Fruit fly (Drosophila melanogaster): ENCODE data around the gene QC.

The QC gene

DNA sequence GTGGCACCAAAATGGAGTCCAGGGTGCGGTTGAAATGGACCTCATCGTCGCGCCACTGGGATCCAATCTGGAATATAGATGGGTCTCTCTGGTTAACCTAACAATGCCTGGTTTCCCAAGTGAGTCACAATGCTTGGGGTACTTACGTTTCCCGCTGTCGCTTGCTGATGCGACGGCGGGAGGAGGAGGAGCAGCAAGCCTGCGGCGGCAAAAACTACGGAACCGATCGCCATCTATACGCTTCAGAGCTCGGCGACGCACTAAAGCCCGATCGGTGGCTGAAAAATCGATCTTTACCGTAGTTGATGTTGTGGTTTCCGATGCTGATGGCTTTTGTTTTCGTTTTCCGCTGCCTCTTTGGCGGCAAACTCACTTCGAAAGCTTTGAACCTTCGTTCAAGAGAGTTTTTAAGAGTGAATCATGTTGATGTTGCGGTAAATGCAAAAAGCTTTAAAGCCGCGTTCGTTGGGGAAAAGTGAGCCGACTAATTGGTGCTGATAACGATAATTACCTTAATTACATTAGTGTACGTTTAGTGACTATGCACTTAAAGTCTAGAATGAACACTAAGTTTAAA lies at the start of gene QC:
QC (minus strand) TSS at position 268 of the 577 bp plus-strand sequence.
- no peak for TF ChIP-seq CG17801 (GFP tag; optimal IDR thresholded peaks at IDR 0.05; ENCODE audit: partially characterized antibody)

DNA sequence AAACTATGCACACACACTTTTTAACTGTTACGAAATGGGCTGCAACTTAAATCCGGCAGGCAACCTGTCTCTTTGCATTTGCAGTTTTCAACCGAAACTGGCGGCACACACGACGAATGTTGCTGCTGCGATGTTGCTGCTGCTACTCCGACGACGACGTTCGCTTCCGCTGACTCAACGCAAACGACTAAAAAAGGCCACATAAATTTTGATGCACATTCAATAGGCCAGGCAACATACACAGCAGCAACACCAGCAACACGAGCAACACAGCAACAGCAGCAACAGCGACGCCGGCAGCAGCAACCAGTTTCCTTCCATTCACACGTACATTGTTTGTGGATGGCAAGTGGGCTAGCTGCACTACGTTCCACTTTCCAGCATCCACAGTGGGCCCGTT lies 48.2 kb upstream of the QC start, which contains the start of gene Egfrap:
Egfrap (minus strand) TSS at position 192 of the 400 bp plus-strand sequence.
- no peak for TF ChIP-seq CG17801 (GFP tag; optimal IDR thresholded peaks at IDR 0.05; ENCODE audit: partially characterized antibody)

DNA sequence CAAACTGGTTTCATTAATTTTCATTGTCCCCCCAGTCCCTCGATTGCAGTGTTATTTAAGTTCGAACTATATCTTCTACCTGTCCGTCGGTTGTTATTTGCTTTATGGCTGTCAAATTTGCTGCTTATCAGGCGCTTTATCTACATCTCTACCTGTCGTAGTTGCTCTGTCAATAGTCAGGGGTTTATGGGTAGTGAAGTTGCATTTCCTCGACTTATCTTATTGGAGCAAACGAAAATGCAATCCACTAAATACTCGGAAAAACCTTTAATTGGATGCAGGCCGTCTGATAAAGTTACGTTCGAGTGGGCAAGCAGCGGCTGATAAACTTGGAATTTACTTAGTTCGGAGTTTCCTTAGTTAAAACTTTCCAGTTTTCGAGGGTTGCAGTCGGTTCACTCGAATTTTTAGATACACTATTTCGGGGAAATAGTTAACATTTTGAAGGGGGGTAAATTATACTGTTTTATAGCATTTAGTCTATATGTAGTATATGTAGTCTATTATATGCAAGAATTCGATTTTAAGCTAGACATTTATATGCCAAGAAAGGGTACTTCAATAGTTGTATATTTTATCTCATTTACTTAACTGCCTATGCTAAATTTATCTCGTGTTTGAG lies 45.0 kb upstream of the QC start:
- no peak for TF ChIP-seq CG17801 (GFP tag; optimal IDR thresholded peaks at IDR 0.05; ENCODE audit: partially characterized antibody)

- no peak for TF ChIP-seq CG17801 (GFP tag; optimal IDR thresholded peaks at IDR 0.05; ENCODE audit: partially characterized antibody)
Measured at dm6 chr3L:5945571-5945970, 43.3 kb upstream of the QC start.

dm6 chr3L:5943348-5943904 lies 41.2 kb upstream of the QC start:
- TF ChIP-seq CG17801 (GFP tag; optimal IDR thresholded peaks at IDR 0.05; ENCODE audit: partially characterized antibody) = no peak

- no peak for TF ChIP-seq CG17801 (GFP tag; optimal IDR thresholded peaks at IDR 0.05; ENCODE audit: partially characterized antibody)
Measured at dm6 chr3L:5941508-5941907, 39.3 kb upstream of the QC start.

- TF ChIP-seq CG17801 (GFP tag; optimal IDR thresholded peaks at IDR 0.05; ENCODE audit: partially characterized antibody) = no peak
Measured at dm6 chr3L:5941086-5941485, 38.8 kb upstream of the QC start.

DNA sequence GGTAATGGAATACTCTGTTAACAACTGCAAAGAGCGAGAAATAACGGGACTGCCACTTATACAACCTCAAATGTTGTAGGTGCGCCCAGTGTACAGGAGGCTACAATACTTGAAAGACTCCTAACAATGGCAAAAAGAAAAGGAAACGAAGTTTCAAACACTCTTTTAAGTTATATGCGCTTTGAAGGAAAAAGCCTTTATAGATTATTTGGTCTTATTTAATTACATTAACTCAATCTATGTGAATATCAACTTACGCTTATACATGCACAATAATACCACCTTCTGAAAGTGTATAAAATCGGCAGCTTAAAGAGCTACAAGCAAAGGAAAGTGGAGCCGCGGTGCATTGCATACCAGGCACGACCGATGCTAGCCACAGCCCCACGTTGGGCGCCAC lies 38.2 kb upstream of the QC start:
- TF ChIP-seq CG17801 (GFP tag; optimal IDR thresholded peaks at IDR 0.05; ENCODE audit: partially characterized antibody) = no peak

DNA sequence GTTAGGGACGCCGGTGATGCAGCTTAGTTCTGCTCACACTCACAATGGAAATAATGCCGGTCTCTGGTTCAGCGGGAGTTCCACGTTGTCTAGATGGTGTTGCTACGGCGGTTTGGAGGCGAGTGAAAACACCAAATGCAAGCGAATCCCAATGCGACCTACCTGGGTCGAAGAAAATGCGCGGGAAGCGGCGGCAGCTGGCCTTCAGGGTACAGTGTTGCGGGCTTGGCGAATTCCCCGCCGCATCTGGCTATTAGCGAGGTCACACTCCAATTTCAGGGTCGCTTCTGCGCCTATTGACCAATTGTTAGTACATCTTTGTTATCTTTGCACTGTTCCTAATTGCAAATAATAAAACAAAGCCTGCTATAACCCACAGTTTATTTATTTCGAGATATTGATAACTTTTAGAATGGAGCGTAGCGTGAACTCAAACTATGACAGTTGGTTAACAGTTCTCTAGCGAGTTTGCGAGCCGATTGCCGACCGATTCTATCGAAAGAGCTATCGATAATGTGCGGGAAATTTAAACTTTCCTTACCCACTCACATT lies 30.2 kb upstream of the QC start, which contains the start of gene Rcc1:
Rcc1 (minus strand) TSS at position 411 of the 552 bp plus-strand sequence.
- TF ChIP-seq CG17801 (GFP tag; optimal IDR thresholded peaks at IDR 0.05; ENCODE audit: partially characterized antibody) = peak; percentile 4

dm6 chr3L:5927536-5927935 lies 25.3 kb upstream of the QC start:
- TF ChIP-seq CG17801 (GFP tag; optimal IDR thresholded peaks at IDR 0.05; ENCODE audit: partially characterized antibody) = no peak

DNA sequence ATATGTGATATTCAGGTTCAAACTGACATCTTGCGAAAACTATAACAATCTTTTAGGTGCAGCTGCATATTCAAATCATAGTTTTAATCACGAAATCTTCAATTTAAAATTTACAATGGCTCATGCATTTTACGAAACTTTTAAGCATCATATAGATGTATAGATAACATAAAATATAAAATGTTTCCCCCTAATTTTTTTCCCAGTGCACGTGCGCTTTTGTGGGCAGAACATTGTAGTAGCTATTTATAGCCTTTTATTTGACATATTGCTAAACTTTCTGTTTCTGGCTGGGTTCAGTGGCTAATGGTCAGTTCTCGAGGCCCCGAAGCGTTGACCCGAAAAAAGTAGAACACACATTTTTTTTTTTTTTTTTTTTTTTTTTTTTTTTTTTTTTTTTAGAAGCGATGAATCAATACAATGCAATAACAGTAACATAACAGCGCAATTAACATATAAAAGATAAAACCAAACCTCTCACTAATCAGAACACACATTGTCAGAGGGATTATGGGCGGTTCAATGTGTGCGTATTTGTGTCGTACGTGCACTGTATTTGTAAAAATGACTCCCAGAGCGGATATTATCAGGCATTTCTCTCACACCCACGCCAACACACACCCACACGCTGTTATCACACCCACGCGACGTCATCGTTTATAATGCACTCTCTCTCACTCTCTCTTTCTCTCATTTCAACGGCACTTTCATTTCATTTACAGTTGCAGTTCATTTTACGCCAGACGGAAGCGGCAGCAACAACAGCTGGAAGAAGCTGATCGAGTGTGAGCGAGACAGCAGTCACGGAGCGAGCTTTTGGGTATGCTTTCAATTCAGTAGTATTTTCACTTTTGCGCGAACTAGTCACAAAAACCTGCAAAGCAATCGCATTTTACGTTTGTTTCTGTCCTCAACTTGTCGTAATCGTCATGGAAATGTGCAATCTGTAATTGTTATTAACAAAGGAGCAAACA lies 24.0 kb upstream of the QC start:
- TF ChIP-seq CG17801 (GFP tag; optimal IDR thresholded peaks at IDR 0.05; ENCODE audit: partially characterized antibody) = peak; percentile 74

DNA sequence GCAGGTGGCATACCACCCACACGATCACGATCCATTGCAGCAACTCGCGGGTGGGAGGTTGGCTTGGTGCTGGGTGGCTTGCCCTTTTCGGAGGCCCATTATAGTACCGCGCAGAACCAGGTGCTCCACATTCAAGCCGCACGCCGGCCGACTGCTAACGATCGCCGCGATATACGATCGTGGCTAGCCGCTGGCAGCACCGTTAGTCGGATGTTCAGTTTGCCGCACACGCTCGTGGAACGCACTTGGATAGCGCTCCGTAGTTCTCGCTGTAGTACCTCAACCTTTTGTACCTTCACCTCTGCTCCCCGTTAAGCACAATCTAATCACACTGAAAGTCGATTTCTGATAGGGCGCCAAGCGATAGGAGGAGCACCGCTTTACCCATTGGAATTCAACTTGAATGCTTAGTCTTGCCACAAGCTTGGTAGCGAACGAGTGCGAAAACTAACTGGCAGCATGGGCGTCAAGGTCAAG lies 21.4 kb upstream of the QC start, which contains the start of gene CG33523:
CG33523 (plus strand) TSS at position 217 of the 477 bp plus-strand sequence.
- TF ChIP-seq CG17801 (GFP tag; optimal IDR thresholded peaks at IDR 0.05; ENCODE audit: partially characterized antibody) = no peak

dm6 chr3L:5922005-5922685 lies 19.9 kb upstream of the QC start, which contains the start of gene CG32407:
CG32407 (plus strand) TSS chr3L:5922055.
- no peak for TF ChIP-seq CG17801 (GFP tag; optimal IDR thresholded peaks at IDR 0.05; ENCODE audit: partially characterized antibody)

DNA sequence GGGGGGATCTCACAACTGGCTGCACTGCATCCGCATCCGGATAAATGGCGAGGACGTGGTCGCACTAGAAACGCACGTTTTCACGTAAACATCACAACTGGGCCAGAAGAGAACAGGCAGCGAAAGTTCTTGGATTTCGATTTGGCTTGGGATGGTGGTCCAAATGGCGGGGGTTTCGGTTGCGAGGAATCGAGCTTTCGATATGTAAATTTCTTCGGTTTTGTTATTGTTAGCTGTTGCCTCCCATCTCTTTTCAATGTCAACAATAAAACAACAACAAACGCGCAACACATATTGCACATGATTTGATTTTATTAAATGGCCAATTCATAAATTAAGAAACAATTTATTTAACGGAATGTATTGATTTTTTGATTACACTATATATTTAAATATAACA lies 19.0 kb upstream of the QC start, which contains the start of gene PXo:
PXo (minus strand) TSS at position 101 of the 400 bp plus-strand sequence.
- no peak for TF ChIP-seq CG17801 (GFP tag; optimal IDR thresholded peaks at IDR 0.05; ENCODE audit: partially characterized antibody)

Measured in ovary, adult (tissue).